Fruit fly (Drosophila melanogaster): ENCODE data around the gene CG9981.

Gene CG9981

DNA sequence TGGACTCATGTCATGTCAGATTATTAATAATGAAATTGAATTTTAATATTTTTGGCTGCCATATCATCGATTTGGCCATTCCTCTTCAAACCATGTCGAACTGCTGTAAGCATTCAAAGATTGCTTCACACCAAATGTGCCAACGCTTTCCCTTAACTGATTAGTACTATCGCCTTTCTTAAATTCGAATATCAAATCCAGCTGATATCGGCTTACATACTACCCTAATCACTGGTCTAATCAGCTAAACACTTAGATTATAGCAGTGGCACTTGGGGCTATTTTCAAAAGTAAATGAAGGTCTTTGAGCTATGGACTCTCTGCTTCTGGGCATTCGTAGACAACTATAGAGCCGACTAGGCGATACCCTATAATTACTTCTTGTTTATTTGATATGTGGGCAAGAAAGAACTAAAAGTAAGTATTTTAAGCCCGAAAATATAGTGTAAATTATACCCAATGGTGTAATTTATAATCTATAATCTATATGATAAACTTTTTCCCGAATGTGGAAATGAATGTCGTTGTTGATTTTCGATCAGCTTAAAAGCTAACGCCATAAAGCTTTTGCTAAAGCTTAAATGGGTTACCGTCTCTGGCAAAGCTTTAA, 1.0 kb downstream of the CG9981 start (continued):
- peak; percentile 84 for TF ChIP-seq CG8119 (GFP tag; IDR thresholded peaks at IDR 0.05)
- no peak for TF ChIP-seq Met (GFP tag; optimal IDR thresholded peaks at IDR 0.05)
- TF ChIP-seq vri (GFP tag; optimal IDR thresholded peaks at IDR 0.05), result peak; percentile 90
- TF ChIP-seq Sox15 (GFP tag; optimal IDR thresholded peaks at IDR 0.05), result peak; percentile 35
- peak; percentile 41 for TF ChIP-seq CG16779 (tag; optimal IDR thresholded peaks at IDR 0.05)
- no peak for TF ChIP-seq CG6808 (GFP tag; optimal IDR thresholded peaks at IDR 0.05)
- TF ChIP-seq Hr39 (GFP tag; optimal IDR thresholded peaks at IDR 0.05), result no peak
- peak; percentile 62 for TF ChIP-seq Lpt (GFP tag; optimal IDR thresholded peaks at IDR 0.05)

DNA sequence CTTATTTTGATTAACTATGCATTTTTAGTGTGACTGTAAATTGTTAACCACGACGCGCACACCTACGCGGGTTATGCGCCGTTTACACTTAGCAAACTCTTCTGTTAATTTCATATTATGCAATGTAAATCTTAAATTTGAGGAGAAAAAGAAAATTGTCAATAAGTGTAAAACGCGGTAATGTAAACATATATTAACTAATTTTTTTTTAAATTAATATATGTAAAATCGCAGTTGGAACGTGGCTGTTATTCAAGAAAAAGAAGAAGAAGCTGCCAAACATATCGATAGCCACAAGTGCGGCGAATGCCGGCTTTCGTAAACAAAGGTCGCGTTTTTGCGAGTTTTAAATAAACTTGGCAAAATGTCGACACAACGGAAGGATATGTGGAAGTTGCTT, 13.5 kb downstream of the CG9981 start, which contains the start of the genes TH1 and mei-41:
Gene TH1, minus strand, starts transcription at position 42 of the 400 bp plus-strand sequence.
Gene mei-41, plus strand, starts transcription at position 302 of the 400 bp plus-strand sequence.
- TF ChIP-seq vri (GFP tag; optimal IDR thresholded peaks at IDR 0.05) (no peak), OdsH (GFP tag; optimal IDR thresholded peaks at IDR 0.05) (no peak), CG32006 (GFP tag; optimal IDR thresholded peaks at IDR 0.05) (peak; percentile 85), fkh (GFP tag; optimal IDR thresholded peaks at IDR 0.05) (no peak), CG7368 (GFP tag; optimal IDR thresholded peaks at IDR 0.05) (no peak), Hr38 (GFP tag; optimal IDR thresholded peaks at IDR 0.05) (no peak), CG6163 (GFP tag; IDR thresholded peaks at IDR 0.05) (peak; percentile 91), CG16779 (tag; optimal IDR thresholded peaks at IDR 0.05) (no peak), CG1621 (tag; optimal IDR thresholded peaks at IDR 0.05) (no peak), CG11902 (GFP tag; optimal IDR thresholded peaks at IDR 0.05) (peak; percentile 70), CG6792 (GFP tag; optimal IDR thresholded peaks at IDR 0.05) (no peak), Gug (GFP tag; IDR thresholded peaks at IDR 0.05) (peak; percentile 93), net (GFP tag; optimal IDR thresholded peaks at IDR 0.05) (no peak), ss (GFP tag; optimal IDR thresholded peaks at IDR 0.05) (no peak), esn (GFP tag; optimal IDR thresholded peaks at IDR 0.05) (peak; percentile 80), CG9139 (GFP tag; optimal IDR thresholded peaks at IDR 0.05) (no peak), CG10631 (GFP tag; optimal IDR thresholded peaks at IDR 0.05) (peak; percentile 84), pdm3 (GFP tag; optimal IDR thresholded peaks at IDR 0.05) (no peak), Eip75B (GFP tag; optimal IDR thresholded peaks at IDR 0.05) (no peak), eg (GFP tag; IDR thresholded peaks at IDR 0.05) (peak; percentile 95), salr (GFP tag; optimal IDR thresholded peaks at IDR 0.05) (peak in 1 of 2 experiments; percentile 65), CG31627 (GFP tag; optimal IDR thresholded peaks at IDR 0.05) (peak; percentile 74), CG8319 (GFP tag; optimal IDR thresholded peaks at IDR 0.05) (no peak), achi (GFP tag; optimal IDR thresholded peaks at IDR 0.05) (no peak), CG11294 (GFP tag; IDR thresholded peaks at IDR 0.05) (peak; percentile 87), Eip78C (GFP tag) (no peak), Lpt (GFP tag; optimal IDR thresholded peaks at IDR 0.05) (peak; percentile 58), Sox102F (GFP tag; optimal IDR thresholded peaks at IDR 0.05) (no peak), CG8119 (GFP tag; IDR thresholded peaks at IDR 0.05) (peak; percentile 84), CG8632 (GFP tag; optimal IDR thresholded peaks at IDR 0.05) (peak; percentile 67), CG4318 (GFP tag; optimal IDR thresholded peaks at IDR 0.05) (peak; percentile 74), CG6854 (GFP tag; optimal IDR thresholded peaks at IDR 0.05) (no peak), fd85E (GFP tag; optimal IDR thresholded peaks at IDR 0.05) (no peak), Smox (GFP tag; optimal IDR thresholded peaks at IDR 0.05) (no peak), Met (GFP tag; optimal IDR thresholded peaks at IDR 0.05) (no peak), CG3919 (GFP tag; optimal IDR thresholded peaks at IDR 0.05) (no peak), Hr39 (GFP tag; optimal IDR thresholded peaks at IDR 0.05) (no peak), dsx (GFP tag; optimal IDR thresholded peaks at IDR 0.05; ENCODE audit: poor library complexity, severe bottlenecking) (no peak), Sox15 (GFP tag; optimal IDR thresholded peaks at IDR 0.05) (peak; percentile 75), Blimp-1 (GFP tag; optimal IDR thresholded peaks at IDR 0.05) (no peak), Sox14 (GFP tag; optimal IDR thresholded peaks at IDR 0.05) (no peak), Hr4 (GFP tag; optimal IDR thresholded peaks at IDR 0.05) (no peak), fd59A (GFP tag; optimal IDR thresholded peaks at IDR 0.05) (peak; percentile 58), acj6 (GFP tag; optimal IDR thresholded peaks at IDR 0.05) (peak; percentile 80), lz (GFP tag; optimal IDR thresholded peaks at IDR 0.05) (peak; percentile 81), topi (GFP tag; optimal IDR thresholded peaks at IDR 0.05) (no peak), Ets21C (GFP tag; optimal IDR thresholded peaks at IDR 0.05) (no peak), dac (GFP tag; optimal IDR thresholded peaks at IDR 0.05) (peak; percentile 71)
